Worm (Caenorhabditis elegans) whole organism, L4 larva: ENCODE data around the gene hsp-12.3.
A peak's percentile ranks its signal among the peaks of the same experiment; 100 is the strongest.

Experiments
- T20F7.1 ChIP-seq: fragments of 200-800 bp; sonication (Bioruptor generic); optimal IDR thresholded peaks from 2 replicates; lab custom pipeline; 2018; ENCODE audit warnings: mild to moderate bottlenecking, missing genetic modification characterization, missing compliant biosample characterization
- T26A8.4 ChIP-seq: fragments of 200-800 bp; sonication (Bioruptor generic); IDR thresholded peaks from 2 replicates; pipeline ENCODE4 v1.3.6; 2022; ENCODE audit warnings: missing genetic modification characterization, missing compliant biosample characterization
- Y75B8A.6 ChIP-seq: fragments of 200-800 bp; sonication (Bioruptor generic); IDR thresholded peaks from 2 replicates; pipeline ENCODE4 v1.3.6; 2022; ENCODE audit warnings: missing genetic modification reagents, missing genetic modification characterization, missing compliant biosample characterization
- ZK337.2 ChIP-seq: fragments of 200-800 bp; sonication (Bioruptor generic); IDR thresholded peaks from 2 replicates; pipeline ENCODE4 v1.3.6; 2022; ENCODE audit warnings: missing genetic modification reagents, missing genetic modification characterization, missing compliant biosample characterization
- ZK546.5 ChIP-seq, 2 experiments: sonication (generic microtip); optimal IDR thresholded peaks; 2 replicates each; lab custom pipeline; 2017; ENCODE audit warnings: missing biosample characterization in 2 of 2, missing genetic modification characterization in 2 of 2
- aha-1 ChIP-seq: fragments of 150-350 bp; peaks from one replicate; lab custom pipeline; 2014; ENCODE audit warnings: missing biosample characterization, missing genetic modification characterization
- aly-2 ChIP-seq: sonication (generic microtip); optimal IDR thresholded peaks from 2 replicates; lab custom pipeline; 2018; ENCODE audit warnings: missing biosample characterization, missing genetic modification characterization
- ceh-20 ChIP-seq: fragments of 200-800 bp; sonication (Bioruptor generic); IDR thresholded peaks from 2 replicates; pipeline ENCODE4 v1.3.6; 2022; ENCODE audit warnings: missing genetic modification reagents, missing genetic modification characterization, missing compliant biosample characterization
- ceh-28 ChIP-seq: fragments of 150-350 bp; optimal IDR thresholded peaks from 2 replicates; lab custom pipeline; 2014; ENCODE audit warnings: missing biosample characterization, missing genetic modification reagents, missing genetic modification characterization
- ceh-44 ChIP-seq: fragments of 200-800 bp; sonication (Bioruptor generic); IDR thresholded peaks from 2 replicates; pipeline ENCODE4 v1.3.6; 2022; ENCODE audit warnings: missing genetic modification reagents, missing genetic modification characterization, missing compliant biosample characterization
- ctbp-1 ChIP-seq: fragments of 200-800 bp; sonication (Bioruptor generic); IDR thresholded peaks from 2 replicates; pipeline ENCODE4 v1.3.6; 2022; ENCODE audit warnings: missing genetic modification reagents, missing genetic modification characterization, missing compliant biosample characterization
- daf-12 ChIP-seq: fragments of 150-350 bp; optimal IDR thresholded peaks from 2 replicates; lab custom pipeline; 2014; ENCODE audit warnings: missing biosample characterization, missing genetic modification reagents, missing genetic modification characterization
- daf-16 ChIP-seq, 3 experiments: sonication (generic microtip); optimal IDR thresholded peaks; 2 replicates each; lab custom pipeline; 2016 to 2017; ENCODE audit warnings: missing genetic modification characterization in 3 of 3, missing genetic modification reagents in 3 of 3, mild to moderate bottlenecking in 2 of 3, missing compliant biosample characterization in 2 of 3, missing biosample characterization in 1 of 3, moderate library complexity in 1 of 3
- dpl-1 ChIP-seq: fragments of 150-350 bp; optimal IDR thresholded peaks from 2 replicates; lab custom pipeline; 2014; ENCODE audit warnings: missing biosample characterization, missing genetic modification reagents, missing genetic modification characterization
- egl-27 ChIP-seq: sonication (generic microtip); optimal IDR thresholded peaks from 3 replicates; lab custom pipeline; 2017; ENCODE audit warnings: missing biosample characterization, missing genetic modification reagents, missing genetic modification characterization
- fkh-10 ChIP-seq: fragments of 150-350 bp; optimal IDR thresholded peaks from 2 replicates; lab custom pipeline; 2014; ENCODE audit warnings: missing biosample characterization, missing genetic modification reagents, missing genetic modification characterization
- gei-8 ChIP-seq: fragments of 200-800 bp; sonication (Bioruptor generic); optimal IDR thresholded peaks from 2 replicates; lab custom pipeline; 2018; ENCODE audit warnings: mild to moderate bottlenecking, missing genetic modification characterization, missing compliant biosample characterization
- hif-1 ChIP-seq, 2 experiments: sonication (generic microtip); optimal IDR thresholded peaks; 2 replicates each; lab custom pipeline; 2016 to 2017; ENCODE audit warnings: missing compliant biosample characterization in 2 of 2, missing genetic modification characterization in 2 of 2, missing genetic modification reagents in 2 of 2, missing genotype in 2 of 2, mild to moderate bottlenecking in 1 of 2
- hlh-11 ChIP-seq: fragments of 200-800 bp; sonication (Bioruptor generic); optimal IDR thresholded peaks from 2 replicates; lab custom pipeline; 2018; ENCODE audit warnings: mild to moderate bottlenecking, missing genetic modification characterization, missing compliant biosample characterization
- hmg-1.1 ChIP-seq: fragments of 200-800 bp; sonication (Bioruptor generic); IDR thresholded peaks from 2 replicates; pipeline ENCODE4 v1.3.6; 2022; ENCODE audit warnings: missing genetic modification reagents, missing genetic modification characterization, missing compliant biosample characterization
- lim-7 ChIP-seq: fragments of 200-800 bp; sonication (Bioruptor generic); IDR thresholded peaks from 2 replicates; pipeline ENCODE4 v1.3.6; 2022; ENCODE audit warnings: missing genetic modification characterization, missing compliant biosample characterization
- lin-1 ChIP-seq: fragments of 200-800 bp; sonication (Bioruptor generic); IDR thresholded peaks from 2 replicates; pipeline ENCODE4 v1.3.6; 2022; ENCODE audit warnings: missing genetic modification reagents, missing genetic modification characterization, missing compliant biosample characterization
- lin-13 ChIP-seq: fragments of 150-350 bp; optimal IDR thresholded peaks from 2 replicates; lab custom pipeline; 2014; ENCODE audit warnings: missing biosample characterization, missing genetic modification reagents, missing genetic modification characterization
- lin-15B ChIP-seq: fragments of 150-350 bp; sonication (generic microtip); optimal IDR thresholded peaks from 3 replicates; lab custom pipeline; 2014; ENCODE audit warnings: missing biosample characterization, missing genetic modification characterization
- lin-29 ChIP-seq: fragments of 200-800 bp; sonication (Bioruptor generic); IDR thresholded peaks from 2 replicates; pipeline ENCODE4 v1.3.6; 2022; ENCODE audit warnings: missing genetic modification reagents, missing genetic modification characterization, missing compliant biosample characterization
- lin-38 ChIP-seq: fragments of 200-800 bp; sonication (Bioruptor generic); IDR thresholded peaks from 2 replicates; pipeline ENCODE4 v1.3.6; 2022; ENCODE audit warnings: missing genetic modification reagents, missing genetic modification characterization, missing compliant biosample characterization
- lsy-2 ChIP-seq, 2 experiments: fragments of 150-350 bp in 1 of 2; sonication (generic microtip) in 1 of 2; optimal IDR thresholded peaks; 2 replicates each; lab custom pipeline; 2014 to 2017; ENCODE audit warnings: missing biosample characterization in 2 of 2, missing genetic modification characterization in 2 of 2
- nhr-10 ChIP-seq: fragments of 150-350 bp; optimal IDR thresholded peaks from 2 replicates; lab custom pipeline; 2014; ENCODE audit warnings: missing biosample characterization, missing genetic modification characterization
- nhr-102 ChIP-seq: sonication (generic microtip); optimal IDR thresholded peaks from 2 replicates; lab custom pipeline; 2016; ENCODE audit warnings: mild to moderate bottlenecking, missing genetic modification characterization, moderate library complexity, missing compliant biosample characterization
- nhr-11 ChIP-seq: fragments of 150-350 bp; optimal IDR thresholded peaks from 2 replicates; lab custom pipeline; 2014; ENCODE audit warnings: missing biosample characterization, missing genetic modification characterization
- nhr-28 ChIP-seq: fragments of 150-350 bp; optimal IDR thresholded peaks from 2 replicates; lab custom pipeline; 2014; ENCODE audit warnings: missing biosample characterization, missing genetic modification characterization
- nhr-48 ChIP-seq: sonication (generic microtip); optimal IDR thresholded peaks from 2 replicates; lab custom pipeline; 2016; ENCODE audit warnings: mild to moderate bottlenecking, missing genetic modification characterization, missing compliant biosample characterization
- nhr-77 ChIP-seq: fragments of 150-350 bp; optimal IDR thresholded peaks from 2 replicates; lab custom pipeline; 2014; ENCODE audit warnings: missing biosample characterization, missing genetic modification characterization
- pqm-1 ChIP-seq: sonication (generic microtip); optimal IDR thresholded peaks from 2 replicates; lab custom pipeline; 2017; ENCODE audit warnings: missing biosample characterization, missing genetic modification characterization
- sdz-12 ChIP-seq: fragments of 200-800 bp; sonication (Bioruptor generic); optimal IDR thresholded peaks from 2 replicates; lab custom pipeline; 2018; ENCODE audit warnings: mild to moderate bottlenecking, missing genetic modification characterization, missing compliant biosample characterization
- snpc-1.2 ChIP-seq: fragments of 200-800 bp; sonication (Bioruptor generic); IDR thresholded peaks from 2 replicates; pipeline ENCODE4 v1.3.6; 2022; ENCODE audit warnings: missing genetic modification reagents, missing genetic modification characterization, missing compliant biosample characterization
- snpc-4 ChIP-seq: fragments of 150-350 bp; optimal IDR thresholded peaks from 2 replicates; lab custom pipeline; 2014; ENCODE audit warnings: missing biosample characterization, missing genetic modification characterization
- tra-1 ChIP-seq: fragments of 200-800 bp; sonication (Bioruptor generic); IDR thresholded peaks from 2 replicates; pipeline ENCODE4 v1.3.6; 2022; ENCODE audit warnings: missing genetic modification reagents, missing genetic modification characterization, missing compliant biosample characterization
- unc-130 ChIP-seq: sonication (generic microtip); optimal IDR thresholded peaks from 2 replicates; lab custom pipeline; 2016; ENCODE audit warnings: missing genetic modification reagents, missing genetic modification characterization, missing compliant biosample characterization
- zfp-2 ChIP-seq: sonication (generic microtip); optimal IDR thresholded peaks from 2 replicates; lab custom pipeline; 2016; ENCODE audit warnings: mild to moderate bottlenecking, missing genetic modification characterization, missing compliant biosample characterization
- zfp-3 ChIP-seq: fragments of 200-800 bp; sonication (Bioruptor generic); conservative IDR thresholded peaks from 2 replicates; pipeline ENCODE4 v1.3.6; 2022; ENCODE audit warnings: missing genetic modification reagents, missing genetic modification characterization, missing compliant biosample characterization
- zip-2 ChIP-seq: fragments of 150-350 bp; optimal IDR thresholded peaks from 2 replicates; lab custom pipeline; 2014; ENCODE audit warnings: missing biosample characterization, missing genetic modification characterization

Gene hsp-12.3

DNA sequence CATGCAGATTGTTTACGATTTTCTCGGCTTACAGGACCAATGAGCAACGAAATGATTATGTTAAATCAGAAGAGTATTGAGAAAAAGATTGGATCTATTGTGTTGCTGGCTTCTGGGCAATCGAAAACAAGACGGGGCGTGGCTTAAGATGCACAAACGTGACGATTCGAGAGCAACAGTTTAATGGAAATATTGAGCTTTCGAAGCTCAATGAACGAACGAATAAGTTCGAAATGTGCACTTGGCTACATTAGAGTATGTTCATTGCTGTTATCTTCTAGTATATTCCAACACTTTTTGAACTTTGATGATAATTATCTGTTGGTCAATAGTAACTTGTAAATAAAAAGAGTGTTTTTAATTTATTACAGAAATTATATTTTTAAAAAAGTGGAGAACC, at the start of gene hsp-12.3:
TSS of gene hsp-12.3 (minus strand) at position 101 of the 400 bp plus-strand sequence.
- peak in 1 of 2 experiments; percentile 1 for TF ChIP-seq hif-1 (tag; optimal IDR thresholded peaks at IDR 0.05; lab: Kevin White, UChicago)
- TF ChIP-seq ZK546.5 (tag; optimal IDR thresholded peaks at IDR 0.05; lab: Kevin White, UChicago) = no peak

DNA sequence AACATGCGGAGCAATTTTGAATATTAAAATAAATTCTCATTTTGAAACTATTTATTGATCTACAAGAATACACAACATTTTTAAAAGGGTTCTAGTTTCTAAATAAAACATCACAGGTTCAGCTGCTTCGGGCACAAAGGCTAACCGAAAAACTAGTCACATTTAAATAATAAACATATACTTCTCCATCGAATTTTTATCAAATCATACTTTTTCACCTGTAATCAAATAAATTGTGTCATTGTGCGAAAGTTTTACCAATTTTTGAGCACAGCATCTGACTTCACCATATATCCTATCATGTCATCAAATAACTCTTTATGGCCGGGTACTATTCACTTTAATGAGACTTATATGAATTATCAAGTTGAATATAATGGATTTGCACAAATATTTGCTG, 45.0 kb upstream of the hsp-12.3 start, which contains the start of gene sru-6:
TSS of gene sru-6 (plus strand) at position 301 of the 400 bp plus-strand sequence.
- TF ChIP-seq aha-1 (tag; lab: Kevin White, UChicago) (no peak), ceh-44 (no peak), lin-15B (no peak), snpc-1.2 (no peak), T20F7.1 (GFP tag; lab: Kevin White, UChicago) (no peak), zfp-2 (no peak), sdz-12 (no peak), lin-38 (GFP tag; lab: Robert Waterston, UW) (no peak), tra-1 (GFP tag; lab: Robert Waterston, UW) (no peak), lin-1 (no peak), gei-8 (no peak), nhr-48 (tag; lab: Kevin White, UChicago) (no peak), nhr-77 (tag; lab: Kevin White, UChicago) (no peak), zfp-3 (GFP tag; lab: Robert Waterston, UW) (no peak), lin-13 (GFP tag; lab: Kevin White, UChicago) (no peak), ceh-28 (tag; lab: Kevin White, UChicago) (no peak), zip-2 (tag; lab: Kevin White, UChicago) (no peak), Y75B8A.6 (GFP tag; lab: Robert Waterston, UW) (no peak)

- TF ChIP-seq lin-29 (GFP tag; lab: Robert Waterston, UW) (no peak), dpl-1 (GFP tag; lab: Kevin White, UChicago) (no peak), nhr-102 (tag; lab: Kevin White, UChicago) (no peak), lin-1 (no peak), T26A8.4 (GFP tag; lab: Robert Waterston, UW) (no peak), aha-1 (tag; lab: Kevin White, UChicago) (no peak)
These were observed 43.0 kb upstream of the hsp-12.3 start, which contains the start of gene sru-1 for ce11 chrIV:9488315-9488714. sru-1 (plus strand) TSS chrIV:9488615.

DNA sequence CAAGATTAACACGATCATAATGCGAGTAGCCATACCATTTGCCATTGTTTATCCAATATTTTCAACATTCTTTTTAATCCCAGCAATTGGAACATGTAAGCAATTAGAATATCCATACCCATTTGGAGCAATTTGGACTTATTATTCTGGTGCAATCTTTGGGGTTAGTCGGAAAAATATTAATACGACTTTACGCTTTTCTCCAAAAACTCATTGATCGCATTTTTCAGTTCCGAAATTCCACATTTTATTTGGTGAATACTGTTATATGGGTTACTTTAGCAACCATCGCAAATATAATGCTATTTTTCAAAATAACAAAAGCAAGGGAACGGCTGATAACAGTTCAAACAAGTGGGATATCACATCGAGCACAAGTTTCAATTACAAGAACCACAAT, 41.5 kb upstream of the hsp-12.3 start:
- peak; percentile 93 for TF ChIP-seq aha-1 (tag; lab: Kevin White, UChicago)
- TF ChIP-seq unc-130 (GFP tag; lab: Kevin White, UChicago) = no peak

DNA sequence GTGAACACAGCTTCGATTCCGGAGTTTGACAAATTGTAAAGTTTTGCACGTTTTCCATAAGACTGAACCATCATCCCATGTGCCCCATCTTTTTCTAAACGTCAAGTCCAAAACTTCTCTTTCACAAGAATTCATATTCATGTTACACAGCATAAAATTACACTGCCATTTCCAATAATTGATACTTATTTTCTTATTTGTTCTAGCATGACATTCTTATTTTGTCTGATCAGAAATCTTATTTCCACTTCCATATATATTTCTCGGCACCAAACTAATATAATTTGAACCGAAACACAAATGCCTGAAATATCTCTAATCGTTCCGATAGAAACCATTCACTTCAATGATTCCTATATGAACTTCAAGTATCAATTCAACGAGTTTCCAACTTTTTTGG, 40.7 kb upstream of the hsp-12.3 start, which contains the start of gene sru-2:
TSS of gene sru-2 (plus strand) at position 301 of the 400 bp plus-strand sequence.
- TF ChIP-seq nhr-11 (tag; lab: Kevin White, UChicago) (no peak), pqm-1 (tag; lab: Kevin White, UChicago) (no peak), fkh-10 (GFP tag; lab: Kevin White, UChicago) (no peak), egl-27 (tag; lab: Kevin White, UChicago) (no peak), lim-7 (no peak), ceh-20 (GFP tag; lab: Robert Waterston, UW) (no peak), ceh-44 (no peak), nhr-10 (tag; lab: Kevin White, UChicago) (no peak), aha-1 (tag; lab: Kevin White, UChicago) (no peak), aly-2 (tag; lab: Kevin White, UChicago) (no peak), daf-12 (tag; lab: Kevin White, UChicago) (no peak), snpc-4 (tag; lab: Kevin White, UChicago) (no peak), daf-16 (GFP tag; optimal IDR thresholded peaks at IDR 0.05; lab: Kevin White, UChicago) (no peak), daf-16 (tag; optimal IDR thresholded peaks at IDR 0.05; lab: Kevin White, UChicago) (no peak), lsy-2 (tag; optimal IDR thresholded peaks at IDR 0.05; lab: Kevin White, UChicago) (no peak), ZK337.2 (GFP tag; lab: Robert Waterston, UW) (no peak), hlh-11 (tag; lab: Kevin White, UChicago) (no peak), hmg-1.1 (GFP tag; lab: Robert Waterston, UW) (no peak), ctbp-1 (GFP tag; lab: Robert Waterston, UW) (no peak), nhr-28 (tag; lab: Kevin White, UChicago) (no peak)
